Fruit fly (Drosophila melanogaster) whole organism, pupa: ENCODE measurements around the gene RtcB.

Experiments used
- CG10348 ChIP-seq: fragments of 200-800 bp; sonication (Bioruptor generic); IDR thresholded peaks from 2 replicates; pipeline ENCODE4 v1.3.6; 2022; ENCODE audit warnings: missing biosample characterization, missing genetic modification characterization
- CG12605 ChIP-seq: fragments of 200-800 bp; sonication (Bioruptor generic); IDR thresholded peaks from 2 replicates; pipeline ENCODE4 v1.3.6; 2022; ENCODE audit warnings: missing biosample characterization, missing genetic modification characterization
- CG13204 ChIP-seq: fragments of 200-800 bp; sonication (Bioruptor generic); optimal IDR thresholded peaks from 2 replicates; lab custom pipeline; 2018; ENCODE audit warnings: missing biosample characterization, mild to moderate bottlenecking, missing genetic modification characterization, moderate library complexity
- CG14655 ChIP-seq: fragments of 200-800 bp; sonication (Bioruptor generic); optimal IDR thresholded peaks from 3 replicates; lab custom pipeline; 2017; ENCODE audit warnings: mild to moderate bottlenecking, missing biosample characterization, missing genetic modification reagents, missing genetic modification characterization
- CG15710 ChIP-seq: fragments of 200-800 bp; sonication (Bioruptor generic); optimal IDR thresholded peaks from 2 replicates; lab custom pipeline; 2018; ENCODE audit warnings: missing biosample characterization, mild to moderate bottlenecking, missing genetic modification characterization, moderate library complexity
- CG17806 ChIP-seq: fragments of 200-800 bp; sonication (Bioruptor generic); optimal IDR thresholded peaks from 2 replicates; lab custom pipeline; 2018; ENCODE audit warnings: missing biosample characterization, mild to moderate bottlenecking, missing genetic modification characterization, moderate library complexity
- CG32121 ChIP-seq: fragments of 200-800 bp; sonication (Bioruptor generic); IDR thresholded peaks from 2 replicates; pipeline ENCODE4 v1.3.6; 2022; ENCODE audit warnings: missing biosample characterization, missing genetic modification characterization
- CG34367 ChIP-seq: fragments of 200-800 bp; sonication (Bioruptor generic); optimal IDR thresholded peaks from 2 replicates; lab custom pipeline; 2018; ENCODE audit warnings: missing biosample characterization, mild to moderate bottlenecking, missing genetic modification characterization
- CG4496 ChIP-seq: fragments of 200-800 bp; sonication (Bioruptor generic); IDR thresholded peaks from 3 replicates; pipeline ENCODE4 v1.3.6; 2022; ENCODE audit warnings: missing biosample characterization, missing genetic modification characterization
- CG8159 ChIP-seq: fragments of 200-800 bp; sonication (Bioruptor generic); optimal IDR thresholded peaks from 3 replicates; lab custom pipeline; 2018; ENCODE audit warnings: missing biosample characterization, mild to moderate bottlenecking, missing genetic modification characterization, moderate library complexity
- CG8301 ChIP-seq: fragments of 200-800 bp; sonication (Bioruptor generic); optimal IDR thresholded peaks from 2 replicates; lab custom pipeline; 2018; ENCODE audit warnings: missing biosample characterization, mild to moderate bottlenecking, missing genetic modification characterization
- CG9948 ChIP-seq: fragments of 200-800 bp; sonication (Bioruptor generic); optimal IDR thresholded peaks from 2 replicates; lab custom pipeline; 2018; ENCODE audit warnings: missing biosample characterization, mild to moderate bottlenecking, missing genetic modification characterization, moderate library complexity
- D1 ChIP-seq: fragments of 200-800 bp; sonication (Bioruptor generic); optimal IDR thresholded peaks from 2 replicates; lab custom pipeline; 2018; ENCODE audit warnings: missing biosample characterization, mild to moderate bottlenecking, missing genetic modification characterization, moderate library complexity
- EcR ChIP-seq: fragments of 200-800 bp; sonication (Bioruptor generic); optimal IDR thresholded peaks from 3 replicates; lab custom pipeline; 2019; ENCODE audit warnings: missing biosample characterization, missing genetic modification characterization, mild to moderate bottlenecking, moderate library complexity, missing genetic modification reagents
- Ets98B ChIP-seq: fragments of 200-800 bp; sonication (Bioruptor generic); IDR thresholded peaks from 2 replicates; pipeline ENCODE4 v1.3.6; 2022; ENCODE audit warnings: missing biosample characterization, missing genetic modification characterization
- Pif1A ChIP-seq: fragments of 200-800 bp; sonication (Bioruptor generic); optimal IDR thresholded peaks from 3 replicates; lab custom pipeline; 2016; ENCODE audit warnings: missing biosample characterization, missing genetic modification characterization
- Pif1B ChIP-seq: fragments of 200-800 bp; sonication (Bioruptor generic); optimal IDR thresholded peaks from 3 replicates; lab custom pipeline; 2016; ENCODE audit warnings: missing biosample characterization, missing genetic modification characterization
- Snoo ChIP-seq: fragments of 200-800 bp; sonication (Bioruptor generic); optimal IDR thresholded peaks from 3 replicates; lab custom pipeline; 2017; ENCODE audit warnings: missing biosample characterization, mild to moderate bottlenecking, missing genetic modification characterization, inconsistent platforms
- fd96Ca ChIP-seq: fragments of 200-800 bp; sonication (Bioruptor generic); IDR thresholded peaks from 3 replicates; pipeline ENCODE4 v1.3.6; 2022; ENCODE audit warnings: missing biosample characterization, missing genetic modification characterization
- gl ChIP-seq: fragments of 200-800 bp; sonication (Bioruptor generic); optimal IDR thresholded peaks from 2 replicates; lab custom pipeline; 2018; ENCODE audit warnings: missing biosample characterization, mild to moderate bottlenecking, missing genetic modification characterization
- rn ChIP-seq: fragments of 200-800 bp; sonication (Bioruptor generic); IDR thresholded peaks from 2 replicates; pipeline ENCODE4 v1.3.6; 2022; ENCODE audit warnings: missing biosample characterization, missing genetic modification characterization

The RtcB gene

dm6 chr2L:19430343-19430742, at the start of gene RtcB:
Gene RtcB (plus strand): TSS chr2L:19430643.
- no peak for TF ChIP-seq CG15710
- TF ChIP-seq, all 21 proteins: peak for 0

- TF ChIP-seq CG9948 (tag; lab: Kevin White, UChicago) (no peak), CG14655 (GFP tag; lab: Kevin White, UChicago) (no peak), CG34367 (tag; lab: Kevin White, UChicago) (no peak), Ets98B (GFP tag; lab: Robert Waterston, UW) (no peak), CG32121 (GFP tag; lab: Robert Waterston, UW) (no peak), fd96Ca (GFP tag; lab: Robert Waterston, UW) (no peak), D1 (tag; lab: Kevin White, UChicago) (no peak), Pif1B (GFP tag; lab: Kevin White, UChicago) (no peak), CG13204 (no peak), Pif1A (no peak), CG4496 (GFP tag; lab: Robert Waterston, UW) (no peak), gl (tag; lab: Kevin White, UChicago) (no peak), Snoo (tag; lab: Kevin White, UChicago) (no peak), CG17806 (tag; lab: Kevin White, UChicago) (no peak), rn (GFP tag; lab: Robert Waterston, UW) (no peak), CG12605 (GFP tag; lab: Robert Waterston, UW) (no peak), CG15710 (no peak), CG8159 (tag; lab: Kevin White, UChicago) (no peak), EcR (no peak)
Measured at dm6 chr2L:19382353-19382752, 48.1 kb upstream of the RtcB start.

dm6 chr2L:19386106-19386715, 44.2 kb upstream of the RtcB start, which contains the start of gene fon:
Gene fon (minus strand): TSS chr2L:19386205.
- TF ChIP-seq CG14655 (GFP tag; lab: Kevin White, UChicago): no peak
- no peak for TF ChIP-seq CG13204
- TF ChIP-seq Snoo (tag; lab: Kevin White, UChicago): no peak
- no peak for TF ChIP-seq CG10348 (GFP tag; lab: Robert Waterston, UW)
- TF ChIP-seq Pif1A: no peak
- TF ChIP-seq rn (GFP tag; lab: Robert Waterston, UW): no peak
- TF ChIP-seq CG17806 (tag; lab: Kevin White, UChicago): no peak
- no peak for TF ChIP-seq CG34367 (tag; lab: Kevin White, UChicago)
- no peak for TF ChIP-seq gl (tag; lab: Kevin White, UChicago)
- no peak for TF ChIP-seq Pif1B (GFP tag; lab: Kevin White, UChicago)
- TF ChIP-seq CG12605 (GFP tag; lab: Robert Waterston, UW): no peak
- TF ChIP-seq D1 (tag; lab: Kevin White, UChicago): no peak
- no peak for TF ChIP-seq CG15710
- no peak for TF ChIP-seq CG9948 (tag; lab: Kevin White, UChicago)
- TF ChIP-seq CG32121 (GFP tag; lab: Robert Waterston, UW): no peak
- no peak for TF ChIP-seq CG8159 (tag; lab: Kevin White, UChicago)
- no peak for TF ChIP-seq CG4496 (GFP tag; lab: Robert Waterston, UW)
- no peak for TF ChIP-seq fd96Ca (GFP tag; lab: Robert Waterston, UW)
- TF ChIP-seq, all 21 proteins: peak for 0

- TF ChIP-seq EcR: peak; percentile 25
- TF ChIP-seq Ets98B (GFP tag; lab: Robert Waterston, UW): no peak
- no peak for TF ChIP-seq CG10348 (GFP tag; lab: Robert Waterston, UW)
- TF ChIP-seq, all 21 proteins: peak for 1
Measured at dm6 chr2L:19388966-19389365, 41.5 kb upstream of the RtcB start.

dm6 chr2L:19389749-19390148, 40.7 kb upstream of the RtcB start, which contains the start of gene CG17549:
Gene CG17549 (minus strand): TSS chr2L:19390075.
- TF ChIP-seq gl (tag; lab: Kevin White, UChicago) (no peak), CG4496 (GFP tag; lab: Robert Waterston, UW) (0 out of 3 replicates have a peak, but pooled peaks have one; percentile 6), rn (GFP tag; lab: Robert Waterston, UW) (no peak), CG9948 (tag; lab: Kevin White, UChicago) (no peak)

dm6 chr2L:19393703-19394210, 36.7 kb upstream of the RtcB start, which contains the start of gene CG31798:
Gene CG31798 (plus strand): TSS chr2L:19394160.
- no peak for TF ChIP-seq CG32121 (GFP tag; lab: Robert Waterston, UW)
- 0 out of 3 replicates have a peak, but pooled peaks have one; percentile 8 for TF ChIP-seq CG4496 (GFP tag; lab: Robert Waterston, UW)
- no peak for TF ChIP-seq fd96Ca (GFP tag; lab: Robert Waterston, UW)
- TF ChIP-seq gl (tag; lab: Kevin White, UChicago): peak; percentile 65
- no peak for TF ChIP-seq CG9948 (tag; lab: Kevin White, UChicago)
- TF ChIP-seq CG13204: no peak
- TF ChIP-seq EcR: no peak
- no peak for TF ChIP-seq Ets98B (GFP tag; lab: Robert Waterston, UW)
- no peak for TF ChIP-seq Pif1A
- TF ChIP-seq CG14655 (GFP tag; lab: Kevin White, UChicago): no peak
- TF ChIP-seq D1 (tag; lab: Kevin White, UChicago): no peak
- TF ChIP-seq CG8301 (tag; lab: Kevin White, UChicago): no peak
